Fruit fly (Drosophila melanogaster): ENCODE results near the gene Hsc70-4.

Gene Hsc70-4

DNA sequence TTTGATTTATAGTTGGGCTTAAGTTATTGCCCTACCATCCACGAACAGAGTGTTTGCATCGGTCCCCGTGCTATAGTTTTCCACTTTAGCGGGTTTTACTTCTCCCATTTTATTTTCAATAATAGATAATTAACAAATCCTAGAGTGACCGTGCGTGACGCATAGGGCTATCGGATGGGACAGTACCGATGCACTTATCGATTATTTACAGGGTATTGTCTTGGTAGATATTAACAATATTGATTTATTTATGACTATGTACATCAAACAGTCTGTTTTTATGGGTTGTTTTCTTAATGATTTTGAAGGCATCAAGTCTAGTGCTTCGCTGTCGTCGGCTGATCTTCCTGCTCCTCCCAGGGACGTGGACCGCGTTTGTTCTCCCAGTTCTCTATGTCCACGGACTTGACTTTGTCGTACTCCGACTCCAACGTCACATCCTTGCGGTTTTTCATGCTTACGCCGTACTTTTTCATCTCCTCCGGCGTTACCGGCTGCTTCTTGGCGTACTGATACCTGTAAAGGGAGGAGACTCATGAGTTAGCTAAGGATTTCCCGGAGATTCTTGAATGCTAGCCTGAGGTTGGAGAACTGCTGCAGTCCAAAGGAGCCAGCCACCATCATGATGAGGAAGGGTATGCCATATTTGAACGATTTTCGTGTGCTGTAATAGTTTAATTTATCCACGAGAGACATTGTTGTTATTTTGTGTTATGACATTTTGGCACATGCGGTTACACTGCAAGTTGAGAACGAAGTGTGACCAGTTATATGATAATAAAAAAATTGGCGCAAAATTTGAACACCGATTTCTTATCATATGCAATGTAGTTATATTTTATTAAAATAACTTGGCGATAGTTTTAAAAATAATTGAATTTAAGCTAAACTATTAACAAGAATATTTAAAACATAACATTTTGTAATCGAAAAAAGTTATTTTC is 35.7 kb downstream of the Hsc70-4 start, which contains the start of the genes MRG15 and Tm1:
Gene MRG15, minus strand, starts transcription at position 184 of the 944 bp plus-strand sequence.
Gene Tm1, plus strand, starts transcription at position 295 of the 944 bp plus-strand sequence.
- no peak for TF ChIP-seq CTCF (optimal IDR thresholded peaks at IDR 0.05)
- TF ChIP-seq CG8478 (optimal IDR thresholded peaks at IDR 0.05) = no peak

DNA sequence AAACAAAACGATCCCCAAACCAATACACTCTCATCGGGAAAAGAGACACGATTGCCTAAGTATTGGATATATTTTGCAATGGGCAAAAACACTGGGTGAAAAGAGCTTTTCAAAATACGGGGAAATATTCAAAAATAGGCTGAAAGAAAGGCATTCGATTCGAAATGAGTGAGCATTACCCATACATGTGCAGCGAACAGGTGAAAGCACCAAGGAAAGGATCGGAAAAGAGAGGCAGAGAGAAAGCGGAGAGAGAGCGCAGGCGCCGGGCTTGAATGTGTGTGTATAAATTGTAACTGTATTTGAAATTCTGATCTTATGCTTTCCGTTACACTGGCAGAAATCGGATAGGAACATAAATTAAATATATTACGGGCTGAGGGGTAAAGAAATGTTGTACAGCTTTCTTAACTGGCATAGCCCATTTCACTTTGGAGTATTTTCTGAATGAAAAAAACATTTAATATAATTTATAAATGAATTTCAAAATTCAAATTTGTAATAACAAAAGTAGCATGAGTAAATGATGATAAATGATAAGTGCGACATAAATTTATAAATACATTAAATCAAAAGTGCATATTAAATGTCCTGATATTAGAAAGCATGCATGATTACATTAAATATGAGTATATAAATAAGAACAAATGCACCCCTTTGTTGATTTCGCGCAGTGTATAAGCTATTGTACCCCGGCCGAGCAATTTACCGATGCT is 38.3 kb downstream of the Hsc70-4 start:
- TF ChIP-seq CTCF (optimal IDR thresholded peaks at IDR 0.05) (no peak), CG8478 (optimal IDR thresholded peaks at IDR 0.05) (no peak)

DNA sequence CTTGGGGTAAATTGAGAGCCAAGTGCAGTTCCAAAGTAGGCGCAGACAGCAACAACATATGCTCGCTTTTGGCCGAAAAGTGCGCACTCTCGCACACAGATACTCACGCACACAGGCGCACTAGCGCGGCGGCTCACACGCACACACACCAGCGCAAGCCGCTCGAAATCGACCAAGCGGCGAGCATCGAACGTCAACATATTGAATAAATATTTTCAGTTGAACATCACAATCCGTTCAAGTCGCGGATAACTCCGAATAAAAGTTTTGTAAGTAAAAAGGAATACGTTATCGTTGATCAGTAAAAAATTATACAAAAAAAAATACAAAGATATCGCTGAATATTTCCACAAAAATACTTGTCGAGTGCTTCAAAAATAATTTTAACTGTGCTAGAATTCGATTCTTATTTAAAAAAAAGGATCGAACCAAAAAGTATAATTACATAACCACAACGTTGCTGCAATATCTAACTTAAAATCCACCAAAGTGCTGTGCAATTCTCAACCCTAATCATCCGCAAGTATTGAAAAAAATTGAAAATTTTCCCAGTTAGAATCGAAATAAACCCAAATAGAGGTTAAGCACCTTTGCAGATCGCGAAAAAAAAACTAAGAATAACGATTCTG is 39.0 kb downstream of the Hsc70-4 start:
- TF ChIP-seq CG8478 (optimal IDR thresholded peaks at IDR 0.05) = no peak
- no peak for TF ChIP-seq CTCF (optimal IDR thresholded peaks at IDR 0.05)

DNA sequence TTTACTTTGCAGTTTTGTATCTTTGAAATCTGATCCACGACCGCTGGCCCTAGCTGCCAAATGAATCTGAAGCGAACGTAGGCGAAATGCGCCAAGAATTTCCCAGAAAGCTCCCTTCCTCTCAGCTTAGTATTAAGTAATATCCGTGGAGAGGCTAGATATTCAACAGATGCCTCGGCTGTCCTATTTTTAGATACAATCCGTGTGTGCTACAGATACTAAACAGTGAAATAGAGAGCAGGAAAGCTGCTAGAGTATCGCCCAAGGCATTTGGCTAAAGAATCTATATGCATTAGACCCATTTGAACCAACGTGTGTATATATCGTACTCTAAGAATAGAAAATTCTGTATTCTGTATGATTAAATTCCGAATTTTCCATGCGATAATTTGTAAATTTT is 39.8 kb downstream of the Hsc70-4 start:
- TF ChIP-seq CTCF (optimal IDR thresholded peaks at IDR 0.05) (no peak), CG8478 (optimal IDR thresholded peaks at IDR 0.05) (no peak)

DNA sequence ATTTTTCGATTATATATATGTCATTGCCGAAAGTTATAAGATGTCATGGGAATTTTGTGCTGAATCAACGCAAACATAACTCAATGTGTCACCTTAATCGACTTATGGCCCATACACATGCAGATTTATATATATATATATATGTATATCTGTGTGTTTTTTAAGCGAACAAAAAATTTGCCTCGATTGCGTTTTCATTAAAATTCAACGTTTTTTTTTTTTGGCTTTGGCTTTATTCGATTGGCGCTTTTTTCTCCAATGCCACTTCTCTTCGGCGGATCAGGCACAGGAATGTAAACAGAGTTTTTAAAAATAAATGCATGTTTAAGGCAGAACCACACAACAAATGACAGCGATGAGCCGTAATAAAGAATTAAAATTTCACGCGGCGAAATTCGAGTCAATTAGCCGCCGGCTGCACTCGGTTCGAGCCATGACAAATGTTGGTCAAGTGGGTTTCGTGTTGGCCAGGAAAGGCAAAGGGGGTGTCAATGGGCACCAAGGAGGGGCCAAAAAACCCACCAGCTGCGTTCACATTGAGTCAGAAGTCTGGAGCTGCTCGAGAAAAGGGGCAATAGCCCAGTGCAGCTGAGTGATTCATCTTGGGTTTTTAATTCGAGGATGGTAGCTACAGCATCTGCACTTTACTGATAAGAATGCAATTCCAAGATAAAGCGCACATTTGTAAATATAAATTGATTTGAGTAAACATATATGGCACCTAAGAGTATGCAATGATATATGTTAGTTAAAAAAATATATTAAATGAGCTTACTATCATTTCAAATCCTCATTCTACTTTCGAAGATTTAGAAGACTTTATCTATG is 40.7 kb downstream of the Hsc70-4 start:
- no peak for TF ChIP-seq CG8478 (optimal IDR thresholded peaks at IDR 0.05)
- no peak for TF ChIP-seq CTCF (optimal IDR thresholded peaks at IDR 0.05)

DNA sequence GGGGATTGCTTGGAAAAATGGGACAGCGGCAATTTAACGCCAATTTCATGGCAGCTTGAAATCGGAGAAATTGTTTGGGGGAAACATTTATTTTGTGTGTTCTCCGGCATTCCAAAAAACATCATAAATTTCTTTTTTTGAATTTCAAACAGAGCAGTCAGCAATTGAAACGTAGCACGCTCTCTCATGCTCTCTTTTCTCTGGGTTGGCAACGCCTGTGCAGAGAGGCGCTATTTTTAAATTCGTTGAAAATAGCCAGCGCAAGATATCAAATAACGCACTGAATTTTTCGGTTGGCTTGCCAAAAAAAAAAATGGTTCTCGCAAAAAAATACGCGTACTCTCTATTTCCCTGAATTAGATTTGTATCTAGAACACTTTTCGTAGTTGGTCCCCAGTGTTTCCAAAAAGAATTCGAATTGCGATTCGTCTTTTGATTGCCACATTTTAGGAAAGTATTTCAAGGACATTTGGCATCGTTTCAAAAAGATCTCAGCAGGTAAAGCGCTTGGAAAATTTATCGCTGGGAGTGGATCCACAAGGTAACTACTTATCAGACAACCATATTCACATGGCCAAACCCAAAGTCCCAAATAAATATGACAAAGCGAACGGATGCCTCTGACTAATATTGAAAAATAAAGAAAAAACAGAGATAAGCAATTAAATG is 43.7 kb downstream of the Hsc70-4 start:
- TF ChIP-seq CTCF (optimal IDR thresholded peaks at IDR 0.05) = peak in 1 of 2 experiments; percentile 32
- TF ChIP-seq CG8478 (optimal IDR thresholded peaks at IDR 0.05) = no peak

DNA sequence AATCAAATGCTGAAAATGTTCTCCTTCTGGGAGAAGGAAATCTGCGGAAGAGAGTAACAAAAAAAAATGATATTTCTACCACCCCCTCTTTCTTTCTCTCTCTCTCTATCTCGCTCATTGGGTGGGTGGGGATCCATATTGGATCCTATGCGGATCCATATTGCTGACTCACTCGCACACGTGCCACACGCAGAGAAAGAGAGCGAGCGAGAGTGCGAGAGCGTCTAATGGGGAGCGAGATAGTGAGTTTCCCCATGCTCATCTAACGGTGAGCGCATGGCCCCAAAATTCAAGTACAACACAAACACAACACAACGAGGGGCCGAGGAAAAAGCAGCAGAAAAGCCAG is 44.2 kb downstream of the Hsc70-4 start:
- TF ChIP-seq CTCF (optimal IDR thresholded peaks at IDR 0.05) (no peak), CG8478 (optimal IDR thresholded peaks at IDR 0.05) (no peak)

DNA sequence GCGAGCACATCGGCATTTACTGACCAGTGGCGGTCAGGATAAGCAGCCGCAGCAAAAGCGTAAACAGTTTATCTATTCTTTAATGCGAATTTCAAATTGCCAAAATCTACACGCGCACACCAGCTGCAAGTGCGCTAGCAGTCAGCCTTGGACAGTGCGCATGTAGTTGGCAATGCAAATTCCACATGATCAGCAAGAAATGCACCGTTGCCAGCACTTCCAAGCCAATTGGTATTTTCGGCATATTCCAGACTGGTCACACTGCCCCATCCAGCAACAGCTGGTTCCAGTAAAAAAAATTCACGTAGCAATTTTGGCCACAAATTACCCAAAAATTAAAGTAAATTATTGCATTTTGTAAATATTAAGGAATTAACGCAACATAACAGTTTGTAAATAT is 45.3 kb downstream of the Hsc70-4 start:
- TF ChIP-seq CG8478 (optimal IDR thresholded peaks at IDR 0.05) = no peak
- peak; percentile 51 to 64 for TF ChIP-seq CTCF (optimal IDR thresholded peaks at IDR 0.05)

DNA sequence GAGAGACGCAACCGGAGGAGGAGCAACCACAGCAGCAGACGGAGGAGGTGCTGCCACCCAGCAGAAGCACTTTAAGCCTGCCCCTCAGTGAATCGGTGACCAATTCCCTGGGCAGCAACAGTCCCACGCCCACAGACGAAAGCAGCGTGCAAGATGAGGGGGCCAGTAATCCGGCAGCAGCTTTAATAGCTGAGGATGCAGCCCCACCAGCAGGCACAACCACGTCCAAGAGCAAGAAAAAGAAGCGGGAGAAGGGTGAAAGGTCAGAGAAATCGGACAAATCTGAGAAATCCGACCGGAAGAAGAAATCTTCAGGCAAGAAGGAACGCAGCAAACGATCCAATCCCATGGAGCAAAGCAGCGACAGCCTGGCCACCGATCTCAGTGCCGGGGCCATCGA is 46.3 kb downstream of the Hsc70-4 start:
- no peak for TF ChIP-seq CTCF (optimal IDR thresholded peaks at IDR 0.05)
- no peak for TF ChIP-seq CG8478 (optimal IDR thresholded peaks at IDR 0.05)

DNA sequence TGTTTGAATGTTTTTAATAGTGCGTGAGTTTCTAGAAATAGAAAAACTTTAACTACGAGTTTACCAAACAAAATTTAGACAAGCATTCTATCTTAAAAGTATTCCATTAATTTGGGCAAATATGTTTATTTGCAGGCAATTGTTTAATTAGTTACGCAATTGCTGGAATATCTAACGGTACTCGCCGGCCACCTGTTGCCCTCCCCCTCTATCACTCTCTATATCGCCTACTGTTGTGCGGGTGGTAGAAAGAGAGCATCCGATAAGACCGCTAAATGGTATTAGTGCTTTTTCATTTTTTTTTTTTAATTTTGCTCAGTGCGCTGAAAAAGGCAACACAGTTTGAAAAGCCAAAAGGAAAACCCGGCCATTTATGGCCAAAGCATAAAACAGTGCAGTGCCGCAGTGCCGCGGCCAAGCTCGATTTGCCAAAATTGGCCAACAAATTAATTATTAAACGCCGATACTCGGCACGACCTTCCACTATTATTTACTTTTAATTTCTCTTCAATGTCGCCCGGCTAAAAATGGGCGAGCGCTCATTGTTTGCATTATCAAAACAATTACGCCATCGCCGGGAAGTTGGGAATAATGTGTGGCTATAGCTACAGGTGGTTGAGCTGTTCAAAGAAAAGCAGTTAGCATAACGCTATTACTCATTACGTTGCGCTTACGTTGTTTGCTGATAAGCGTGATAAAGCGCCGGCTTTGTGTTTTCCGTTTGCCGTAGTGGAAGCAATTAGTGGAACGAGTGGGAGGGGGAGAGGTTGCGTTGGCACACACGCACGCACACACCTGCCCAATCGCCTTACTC is 47.5 kb downstream of the Hsc70-4 start:
- TF ChIP-seq CTCF (optimal IDR thresholded peaks at IDR 0.05) (no peak), CG8478 (optimal IDR thresholded peaks at IDR 0.05) (no peak)

DNA sequence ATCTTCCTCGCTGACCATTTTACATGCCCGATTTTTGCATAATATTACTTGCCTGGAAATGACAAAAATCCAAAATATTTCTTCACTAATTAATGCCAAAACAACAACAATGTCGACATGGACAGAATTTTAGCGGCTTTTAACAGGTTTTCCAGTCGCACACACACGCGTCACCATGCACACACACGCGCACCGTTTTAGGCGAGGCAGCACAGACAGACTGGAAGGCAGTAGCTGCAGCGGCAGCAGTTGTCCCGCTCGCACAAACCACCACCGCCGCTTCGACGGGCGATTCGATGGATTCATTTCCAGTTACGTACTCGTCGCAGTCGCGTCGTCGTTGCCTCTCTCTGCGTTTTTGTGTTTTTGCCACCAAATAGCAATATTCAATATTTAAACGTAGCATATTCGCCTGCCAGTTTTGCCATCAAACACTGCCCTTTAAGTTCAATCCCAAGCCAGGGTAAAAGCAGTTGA is 48.2 kb downstream of the Hsc70-4 start, which contains the start of gene CG45218:
Gene CG45218, minus strand, starts transcription at position 158 of the 477 bp plus-strand sequence.
- TF ChIP-seq CG8478 (optimal IDR thresholded peaks at IDR 0.05) (no peak), CTCF (optimal IDR thresholded peaks at IDR 0.05) (no peak)

DNA sequence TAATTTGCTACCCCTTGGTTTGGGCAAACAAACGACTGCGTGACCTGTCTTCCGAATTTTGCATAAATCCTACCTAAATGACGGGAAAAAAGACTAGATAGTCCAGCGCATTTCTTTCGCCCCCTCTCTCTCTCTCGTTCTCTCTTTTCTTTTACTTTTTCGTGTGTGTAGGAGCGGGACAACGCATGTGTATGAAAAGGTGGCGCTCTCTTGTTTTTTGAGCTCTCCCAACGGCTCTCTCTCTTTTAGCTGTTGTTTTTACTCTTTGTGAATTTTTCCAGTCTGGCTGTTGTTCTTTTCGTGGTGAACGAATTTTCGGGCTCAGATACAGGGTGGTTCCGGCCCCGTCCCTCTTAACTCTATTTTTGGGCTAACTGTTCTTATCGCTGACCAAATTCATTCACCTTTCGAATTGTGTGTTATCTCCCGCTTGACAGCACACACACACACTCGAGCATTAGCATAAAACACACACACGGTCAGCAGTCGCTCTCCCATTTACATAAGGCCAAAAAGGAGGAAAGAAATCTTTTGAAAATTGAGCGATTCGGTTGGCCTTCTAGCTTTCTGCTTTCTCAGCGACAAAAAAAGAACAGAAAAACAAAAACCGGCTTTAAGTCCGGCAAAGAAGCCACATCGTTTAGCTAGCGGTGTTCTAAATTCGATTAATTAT is 49.2 kb downstream of the Hsc70-4 start:
- no peak for TF ChIP-seq CG8478 (optimal IDR thresholded peaks at IDR 0.05)
- no peak for TF ChIP-seq CTCF (optimal IDR thresholded peaks at IDR 0.05)

Data from S2 (cell line).